Worm (Caenorhabditis elegans) whole organism, L1 larva: ENCODE results near the gene F07F6.8.
A peak's percentile ranks its signal among the peaks of the same experiment; 100 is the strongest.

ENCODE experiments used
- C04F5.9 ChIP-seq: sonication (generic microtip); optimal IDR thresholded peaks from 2 replicates; lab custom pipeline; 2016; ENCODE audit warnings: missing genetic modification characterization, missing compliant biosample characterization
- F16B12.6 ChIP-seq: fragments of 150-350 bp; optimal IDR thresholded peaks from 2 replicates; lab custom pipeline; 2014; ENCODE audit warnings: missing biosample characterization, missing genetic modification characterization
- aha-1 ChIP-seq: fragments of 150-350 bp; optimal IDR thresholded peaks from 2 replicates; lab custom pipeline; 2014; ENCODE audit warnings: missing biosample characterization, missing genetic modification characterization
- alr-1 ChIP-seq: fragments of 200-800 bp; sonication (Bioruptor generic); optimal IDR thresholded peaks from 2 replicates; lab custom pipeline; 2018; ENCODE audit warnings: borderline replicate concordance, mild to moderate bottlenecking, missing genetic modification characterization, missing compliant biosample characterization
- ama-1 ChIP-seq: fragments of 150-350 bp; optimal IDR thresholded peaks from 2 replicates; lab custom pipeline; 2014
- blmp-1 ChIP-seq: fragments of 150-350 bp; optimal IDR thresholded peaks from 2 replicates; lab custom pipeline; 2014; ENCODE audit warnings: missing biosample characterization, missing genetic modification characterization
- ceh-8 ChIP-seq: fragments of 200-800 bp; sonication (Bioruptor generic); optimal IDR thresholded peaks from 2 replicates; lab custom pipeline; 2018; ENCODE audit warnings: mild to moderate bottlenecking, missing genetic modification characterization, moderate library complexity, missing compliant biosample characterization
- ceh-90 ChIP-seq: sonication (generic microtip); optimal IDR thresholded peaks from 2 replicates; lab custom pipeline; 2016; ENCODE audit warnings: missing genetic modification characterization, missing compliant biosample characterization
- ces-1 ChIP-seq: fragments of 150-350 bp; optimal IDR thresholded peaks from 2 replicates; lab custom pipeline; 2014; ENCODE audit warnings: missing biosample characterization, missing genetic modification reagents, missing genetic modification characterization
- dsc-1 ChIP-seq: sonication (generic microtip); optimal IDR thresholded peaks from 2 replicates; lab custom pipeline; 2016; ENCODE audit warnings: mild to moderate bottlenecking, missing genetic modification characterization, missing compliant biosample characterization
- efl-1 ChIP-seq, 4 experiments: fragments of 150-350 bp; optimal IDR thresholded peaks in 3 of 4; peaks in 1 of 4; 1 replicate in 1 of 4; 2 replicates in 3 of 4; lab custom pipeline; 2014; ENCODE audit warnings: missing biosample characterization in 2 of 4, missing genetic modification characterization in 2 of 4, missing genetic modification reagents in 2 of 4
- efl-3 ChIP-seq: fragments of 200-800 bp; sonication (Bioruptor generic); optimal IDR thresholded peaks from 2 replicates; lab custom pipeline; 2018; ENCODE audit warnings: mild to moderate bottlenecking, missing genetic modification characterization, missing compliant biosample characterization
- egl-13 ChIP-seq: sonication (generic microtip); optimal IDR thresholded peaks from 2 replicates; lab custom pipeline; 2016; ENCODE audit warnings: missing genotype, missing genetic modification reagents, missing genetic modification characterization, missing compliant biosample characterization
- elt-2 ChIP-seq: sonication (generic microtip); optimal IDR thresholded peaks from 2 replicates; lab custom pipeline; 2016; ENCODE audit warnings: missing genetic modification characterization, mild to moderate bottlenecking, inconsistent platforms, missing compliant biosample characterization, missing genetic modification reagents
- elt-3 ChIP-seq, 6 experiments: fragments of 150-350 bp in 1 of 6; sonication (generic microtip); optimal IDR thresholded peaks; 2 replicates each; lab custom pipeline; 2017 to 2018; ENCODE audit warnings: missing biosample characterization in 6 of 6, missing genetic modification characterization in 6 of 6, inconsistent platforms in 1 of 6
- fkh-8 ChIP-seq: sonication (generic microtip); optimal IDR thresholded peaks from 2 replicates; lab custom pipeline; 2016; ENCODE audit warnings: mild to moderate bottlenecking, missing genetic modification characterization, missing compliant biosample characterization
- fos-1 ChIP-seq: fragments of 150-350 bp; optimal IDR thresholded peaks from 2 replicates; lab custom pipeline; 2014; ENCODE audit warnings: missing biosample characterization, missing genetic modification characterization
- hlh-4 ChIP-seq: sonication (generic microtip); optimal IDR thresholded peaks from 2 replicates; lab custom pipeline; 2016; ENCODE audit warnings: mild to moderate bottlenecking, missing genetic modification characterization, missing compliant biosample characterization
- hpl-2 ChIP-seq: fragments of 150-350 bp; optimal IDR thresholded peaks from 2 replicates; lab custom pipeline; 2014; ENCODE audit warnings: missing biosample characterization, missing genetic modification reagents, missing genetic modification characterization
- isw-1 ChIP-seq: fragments of 200-800 bp; sonication (Bioruptor generic); IDR thresholded peaks from 2 replicates; pipeline ENCODE4 v1.3.6; 2022; ENCODE audit warnings: missing genetic modification characterization, missing compliant biosample characterization
- jun-1 ChIP-seq: fragments of 150-350 bp; optimal IDR thresholded peaks from 2 replicates; lab custom pipeline; 2014; ENCODE audit warnings: missing biosample characterization, missing genetic modification reagents, missing genetic modification characterization
- lin-13 ChIP-seq: fragments of 150-350 bp; optimal IDR thresholded peaks from 2 replicates; lab custom pipeline; 2014; ENCODE audit warnings: missing biosample characterization, missing genetic modification reagents, missing genetic modification characterization
- lin-14 ChIP-seq: fragments of 200-800 bp; sonication (Bioruptor generic); optimal IDR thresholded peaks from 2 replicates; lab custom pipeline; 2018; ENCODE audit warnings: mild to moderate bottlenecking, missing genetic modification characterization, moderate library complexity, missing compliant biosample characterization
- mab-9 ChIP-seq: fragments of 200-800 bp; sonication (Bioruptor generic); IDR thresholded peaks from 2 replicates; pipeline ENCODE4 v1.3.6; 2022; ENCODE audit warnings: missing genetic modification reagents, missing genetic modification characterization, missing compliant biosample characterization
- nhr-19 ChIP-seq: fragments of 200-800 bp; sonication (Bioruptor generic); conservative IDR thresholded peaks from 2 replicates; pipeline ENCODE4 v1.3.6; 2022; ENCODE audit warnings: missing genetic modification characterization, missing compliant biosample characterization
- nhr-20 ChIP-seq: sonication (generic microtip); optimal IDR thresholded peaks from 2 replicates; lab custom pipeline; 2016; ENCODE audit warnings: mild to moderate bottlenecking, missing genetic modification characterization, missing compliant biosample characterization
- nhr-237 ChIP-seq: fragments of 150-350 bp; optimal IDR thresholded peaks from 2 replicates; lab custom pipeline; 2014; ENCODE audit warnings: missing biosample characterization, missing genetic modification characterization
- nhr-71 ChIP-seq: sonication (generic microtip); optimal IDR thresholded peaks from 2 replicates; lab custom pipeline; 2016; ENCODE audit warnings: mild to moderate bottlenecking, missing genetic modification characterization, moderate library complexity, missing compliant biosample characterization
- nhr-84 ChIP-seq: sonication (generic microtip); optimal IDR thresholded peaks from 2 replicates; lab custom pipeline; 2017; ENCODE audit warnings: missing biosample characterization, missing genetic modification characterization
- nhr-85 ChIP-seq: sonication (generic microtip); peaks from one replicate; lab custom pipeline; 2016; ENCODE audit warnings: missing genetic modification characterization, inconsistent platforms, missing compliant biosample characterization
- nhr-90 ChIP-seq: sonication (generic microtip); optimal IDR thresholded peaks from 2 replicates; lab custom pipeline; 2016; ENCODE audit warnings: mild to moderate bottlenecking, missing genetic modification characterization, missing compliant biosample characterization; ENCODE audit not compliant: poor library complexity
- pqm-1 ChIP-seq: sonication (generic microtip); optimal IDR thresholded peaks from 3 replicates; lab custom pipeline; 2017; ENCODE audit warnings: missing biosample characterization, missing genetic modification characterization
- rnt-1 ChIP-seq: sonication (generic microtip); optimal IDR thresholded peaks from 2 replicates; lab custom pipeline; 2016; ENCODE audit warnings: mild to moderate bottlenecking, missing genetic modification characterization, moderate library complexity, missing compliant biosample characterization
- skn-1 ChIP-seq: fragments of 150-350 bp; optimal IDR thresholded peaks from 2 replicates; lab custom pipeline; 2014; ENCODE audit warnings: missing biosample characterization, missing genetic modification characterization
- snpc-4 ChIP-seq: fragments of 150-350 bp; optimal IDR thresholded peaks from 2 replicates; lab custom pipeline; 2014; ENCODE audit warnings: missing biosample characterization, missing genetic modification characterization
- sox-4 ChIP-seq: sonication (generic microtip); optimal IDR thresholded peaks from 2 replicates; lab custom pipeline; 2016; ENCODE audit warnings: missing genetic modification characterization, missing compliant biosample characterization
- sptf-1 ChIP-seq: fragments of 150-350 bp; optimal IDR thresholded peaks from 2 replicates; lab custom pipeline; 2014; ENCODE audit warnings: missing biosample characterization, missing genetic modification characterization
- swsn-7 ChIP-seq: sonication (generic microtip); optimal IDR thresholded peaks from 2 replicates; lab custom pipeline; 2016; ENCODE audit warnings: missing genetic modification characterization, missing compliant biosample characterization
- tlp-1 ChIP-seq: fragments of 150-350 bp; optimal IDR thresholded peaks from 2 replicates; lab custom pipeline; 2014; ENCODE audit warnings: missing biosample characterization, missing genetic modification characterization
- unc-30 ChIP-seq: sonication (generic microtip); optimal IDR thresholded peaks from 2 replicates; lab custom pipeline; 2017; ENCODE audit warnings: missing biosample characterization, missing genetic modification characterization
- vab-15 ChIP-seq: sonication (generic microtip); optimal IDR thresholded peaks from 2 replicates; lab custom pipeline; 2017; ENCODE audit warnings: missing genotype, mild to moderate bottlenecking, missing genetic modification characterization, missing compliant biosample characterization
- zag-1 ChIP-seq: fragments of 150-350 bp; optimal IDR thresholded peaks from 2 replicates; lab custom pipeline; 2014; ENCODE audit warnings: missing biosample characterization, missing genetic modification characterization
- zip-4 ChIP-seq: fragments of 200-800 bp; sonication (Bioruptor generic); optimal IDR thresholded peaks from 2 replicates; lab custom pipeline; 2018; ENCODE audit warnings: mild to moderate bottlenecking, missing genetic modification characterization, moderate library complexity, missing compliant biosample characterization
- ztf-11 ChIP-seq, 2 experiments: sonication (generic microtip); optimal IDR thresholded peaks; 2 replicates each; lab custom pipeline; 2016 to 2017; ENCODE audit warnings: missing genetic modification characterization in 2 of 2, missing biosample characterization in 1 of 2, missing compliant biosample characterization in 1 of 2

F07F6.8 gene

ce11 chrII:5455650-5456355 is 30.3 kb upstream of the F07F6.8 start, which contains the start of gene daz-1:
daz-1 (plus strand) TSS chrII:5456305.
- TF ChIP-seq fkh-8 (tag; lab: Kevin White, UChicago) (no peak), sptf-1 (tag; lab: Kevin White, UChicago) (no peak), swsn-7 (tag; lab: Kevin White, UChicago) (no peak), lin-13 (GFP tag; lab: Kevin White, UChicago) (no peak), efl-3 (GFP tag; lab: Kevin White, UChicago) (no peak), ceh-8 (GFP tag; lab: Kevin White, UChicago) (no peak), hpl-2 (no peak), nhr-90 (tag; lab: Kevin White, UChicago) (no peak), ces-1 (no peak), mab-9 (no peak), C04F5.9 (no peak), vab-15 (tag; lab: Kevin White, UChicago) (no peak), aha-1 (tag; lab: Kevin White, UChicago) (no peak)

ce11 chrII:5453547-5453946 is 28.0 kb upstream of the F07F6.8 start, which contains the start of gene dhs-5:
dhs-5 (plus strand) TSS chrII:5453847.
- no peak for TF ChIP-seq ama-1 (lab: Kevin White, UChicago)
- TF ChIP-seq dsc-1 (tag; lab: Kevin White, UChicago): peak; percentile 56
- no peak for TF ChIP-seq zip-4
- TF ChIP-seq ces-1: no peak
- TF ChIP-seq, all 84 proteins: peak for 1

ce11 chrII:5451278-5451677 is 25.7 kb upstream of the F07F6.8 start:
- TF ChIP-seq nhr-85 (tag; lab: Kevin White, UChicago) (peak; percentile 66), rnt-1 (no peak)

ce11 chrII:5449620-5450019 is 24.1 kb upstream of the F07F6.8 start:
- no peak for TF ChIP-seq skn-1 (tag; lab: Kevin White, UChicago)
- TF ChIP-seq ceh-90 (tag; lab: Kevin White, UChicago): no peak
- no peak for TF ChIP-seq hlh-4 (tag; lab: Kevin White, UChicago)
- peak; percentile 74 for TF ChIP-seq blmp-1 (tag; lab: Kevin White, UChicago)
- peak in 1 of 6 experiments; percentile 12 for TF ChIP-seq elt-3 (tag; optimal IDR thresholded peaks at IDR 0.05; lab: Kevin White, UChicago)
- TF ChIP-seq nhr-20 (tag; lab: Kevin White, UChicago): peak; percentile 0
- TF ChIP-seq nhr-85 (tag; lab: Kevin White, UChicago): peak; percentile 67
- TF ChIP-seq, all 84 proteins: peak for 4

ce11 chrII:5449219-5449618 is 23.7 kb upstream of the F07F6.8 start:
- TF ChIP-seq elt-2: no peak
- no peak for TF ChIP-seq aha-1 (tag; lab: Kevin White, UChicago)
- no peak for TF ChIP-seq isw-1
- no peak for TF ChIP-seq egl-13 (tag; lab: Kevin White, UChicago)
- TF ChIP-seq snpc-4 (tag; lab: Kevin White, UChicago): no peak
- peak in 1 of 2 experiments; percentile 6 for TF ChIP-seq efl-1 (optimal IDR thresholded peaks at IDR 0.05; lab: Kevin White, UChicago)
- no peak for TF ChIP-seq efl-1 (GFP tag; optimal IDR thresholded peaks at IDR 0.05 in 1 of 2; lab: Kevin White, UChicago)
- no peak for TF ChIP-seq jun-1 (tag; lab: Kevin White, UChicago)
- no peak for TF ChIP-seq pqm-1 (tag; lab: Kevin White, UChicago)
- no peak for TF ChIP-seq nhr-84
- no peak for TF ChIP-seq sox-4
- no peak for TF ChIP-seq hpl-2
- no peak for TF ChIP-seq nhr-71 (tag; lab: Kevin White, UChicago)
- peak; percentile 72 for TF ChIP-seq rnt-1
- TF ChIP-seq F16B12.6 (tag; lab: Kevin White, UChicago): no peak
- TF ChIP-seq ceh-8 (GFP tag; lab: Kevin White, UChicago): no peak
- TF ChIP-seq tlp-1 (tag; lab: Kevin White, UChicago): no peak
- TF ChIP-seq zag-1: no peak
- no peak for TF ChIP-seq C04F5.9
- TF ChIP-seq hlh-4 (tag; lab: Kevin White, UChicago): no peak
- peak; percentile 59 for TF ChIP-seq lin-14
- TF ChIP-seq nhr-19: peak; percentile 41
- no peak for TF ChIP-seq ztf-11 (tag; optimal IDR thresholded peaks at IDR 0.05; lab: Kevin White, UChicago)
- TF ChIP-seq fos-1: no peak
- no peak for TF ChIP-seq nhr-237 (tag; lab: Kevin White, UChicago)
- no peak for TF ChIP-seq nhr-20 (tag; lab: Kevin White, UChicago)
- no peak for TF ChIP-seq alr-1 (tag; lab: Kevin White, UChicago)
- no peak for TF ChIP-seq unc-30
